Worm (Caenorhabditis elegans): ENCODE results near the gene M70.1.
"Not testable (repeated sequence)": the region's sequence is repeated elsewhere in the genome, so short reads cannot be mapped to it uniquely, and the experiment has no call there.

The M70.1 gene

ce11 chrIV:2245565-2245964 lies at the start of gene M70.1:
TSS of gene M70.1 (plus strand) at chrIV:2245865.
- TF ChIP-seq dao-5, W03F9.2, him-1 (tag; optimal IDR thresholded peaks at IDR 0.05): not testable (repeated sequence)

DNA sequence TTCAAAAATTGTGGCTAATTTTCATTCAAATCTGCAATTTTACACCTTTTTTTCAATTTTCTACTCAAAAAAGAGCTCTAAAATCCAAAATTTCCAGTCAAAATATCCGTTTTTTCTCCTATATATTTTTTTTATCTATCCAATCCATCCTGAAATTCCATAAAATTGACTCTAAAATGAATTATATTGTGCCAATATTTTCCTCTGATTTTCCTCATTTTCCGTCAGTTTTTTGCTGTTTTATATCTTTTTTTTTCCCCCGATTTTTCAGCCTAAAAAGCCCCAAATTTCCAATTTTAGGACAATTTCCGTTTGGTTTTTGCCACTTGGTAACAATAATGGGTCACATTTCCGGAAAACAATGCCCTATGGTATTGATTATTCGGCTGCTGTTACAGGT lies 46.9 kb upstream of the M70.1 start, which contains the start of gene Y71G10AR.4:
Gene Y71G10AR.4, plus strand, starts transcription at position 301 of the 400 bp plus-strand sequence.
- no peak for TF ChIP-seq dao-5 (tag; optimal IDR thresholded peaks at IDR 0.05)
- TF ChIP-seq him-1 (tag; optimal IDR thresholded peaks at IDR 0.05), result no peak
- TF ChIP-seq W03F9.2 (tag; optimal IDR thresholded peaks at IDR 0.05), result no peak

- not testable (repeated sequence) for TF ChIP-seq him-1, W03F9.2, dao-5 (tag; optimal IDR thresholded peaks at IDR 0.05)
Observed at ce11 chrIV:2216756-2217155, 28.9 kb upstream of the M70.1 start, which contains the start of gene T04C4.3. TSS of gene T04C4.3 (minus strand) at chrIV:2216856.

- TF ChIP-seq him-1 (tag; optimal IDR thresholded peaks at IDR 0.05) (no peak), dao-5 (tag; optimal IDR thresholded peaks at IDR 0.05) (no peak), W03F9.2 (tag; optimal IDR thresholded peaks at IDR 0.05) (no peak)
Observed at ce11 chrIV:2217260-2217659, 28.4 kb upstream of the M70.1 start.

ce11 chrIV:2219334-2219755 lies 26.3 kb upstream of the M70.1 start:
- TF ChIP-seq him-1 (tag; optimal IDR thresholded peaks at IDR 0.05) (peak; percentile 62), W03F9.2 (tag; optimal IDR thresholded peaks at IDR 0.05) (peak; percentile 26), dao-5 (tag; optimal IDR thresholded peaks at IDR 0.05) (no peak)

DNA sequence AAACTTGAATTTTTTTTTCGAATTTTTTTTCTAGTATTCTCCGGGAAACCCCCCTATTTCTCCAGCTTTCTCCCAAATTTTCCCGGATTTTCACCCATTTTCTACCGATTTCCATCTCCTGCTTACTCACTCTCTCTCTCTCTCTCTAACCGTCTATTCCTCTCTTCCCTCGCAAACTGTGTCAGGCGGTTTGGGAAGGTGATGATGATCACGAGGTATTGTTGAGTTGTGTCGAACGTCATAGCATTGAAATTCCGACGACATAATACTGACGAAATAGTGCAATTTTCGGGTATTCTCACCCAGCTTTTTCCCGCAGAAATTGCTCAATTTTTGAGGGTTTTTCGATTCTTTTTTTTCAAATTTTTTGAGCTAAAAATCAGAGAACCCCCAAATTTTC lies 25.5 kb upstream of the M70.1 start:
- TF ChIP-seq W03F9.2 (tag; optimal IDR thresholded peaks at IDR 0.05) (no peak), him-1 (tag; optimal IDR thresholded peaks at IDR 0.05) (no peak), dao-5 (tag; optimal IDR thresholded peaks at IDR 0.05) (no peak)

DNA sequence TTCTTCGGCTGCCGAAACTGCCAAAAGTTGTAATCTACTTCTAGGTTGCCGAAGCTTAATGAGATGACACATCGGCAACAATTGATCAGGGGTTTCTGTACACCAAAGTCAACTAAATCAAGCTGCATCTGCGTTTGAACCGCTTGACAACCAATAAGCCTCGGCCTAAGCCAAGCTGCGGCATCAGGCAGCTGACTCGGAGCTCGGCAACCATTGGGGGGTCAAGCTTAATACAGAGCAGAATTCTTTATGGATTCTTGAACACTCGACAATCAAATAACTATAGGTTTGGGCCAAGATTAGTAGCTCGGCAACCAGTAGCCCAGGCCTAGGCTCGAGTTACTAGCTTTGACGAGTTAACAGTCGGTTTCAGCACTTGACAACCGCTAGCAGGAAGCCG lies 24.8 kb upstream of the M70.1 start:
- TF ChIP-seq dao-5 (tag; optimal IDR thresholded peaks at IDR 0.05) (no peak), him-1 (tag; optimal IDR thresholded peaks at IDR 0.05) (no peak), W03F9.2 (tag; optimal IDR thresholded peaks at IDR 0.05) (no peak)

ce11 chrIV:2221350-2221749 lies 24.3 kb upstream of the M70.1 start:
- TF ChIP-seq W03F9.2 (tag; optimal IDR thresholded peaks at IDR 0.05) (no peak), him-1 (tag; optimal IDR thresholded peaks at IDR 0.05) (no peak), dao-5 (tag; optimal IDR thresholded peaks at IDR 0.05) (no peak)

ce11 chrIV:2222528-2222927 lies 23.1 kb upstream of the M70.1 start, which contains the start of gene fnip-2:
TSS of gene fnip-2 (plus strand) at chrIV:2222828.
- no peak for TF ChIP-seq W03F9.2 (tag; optimal IDR thresholded peaks at IDR 0.05)
- no peak for TF ChIP-seq dao-5 (tag; optimal IDR thresholded peaks at IDR 0.05)
- no peak for TF ChIP-seq him-1 (tag; optimal IDR thresholded peaks at IDR 0.05)

DNA sequence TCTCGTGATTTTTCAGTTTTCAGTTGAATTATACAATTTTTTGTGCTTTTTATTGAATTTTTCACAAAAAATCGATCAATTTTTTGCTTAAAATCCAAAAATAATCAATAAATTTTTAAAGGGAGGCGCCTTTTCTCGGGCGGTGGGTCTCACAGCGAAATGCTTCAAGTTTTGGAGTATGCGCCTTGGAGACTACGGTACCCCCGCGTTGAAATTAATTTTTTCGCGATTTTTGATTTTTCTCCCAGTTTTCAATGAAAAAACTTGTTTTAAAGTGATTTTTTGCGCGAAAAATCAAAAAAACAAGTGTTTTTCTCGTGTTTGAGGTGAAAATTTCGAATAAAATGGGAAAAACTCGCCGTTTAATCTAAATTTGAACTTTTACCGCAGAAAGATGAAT lies 22.5 kb upstream of the M70.1 start:
- TF ChIP-seq W03F9.2 (tag; optimal IDR thresholded peaks at IDR 0.05), result no peak
- TF ChIP-seq him-1 (tag; optimal IDR thresholded peaks at IDR 0.05), result no peak
- TF ChIP-seq dao-5 (tag; optimal IDR thresholded peaks at IDR 0.05), result no peak

DNA sequence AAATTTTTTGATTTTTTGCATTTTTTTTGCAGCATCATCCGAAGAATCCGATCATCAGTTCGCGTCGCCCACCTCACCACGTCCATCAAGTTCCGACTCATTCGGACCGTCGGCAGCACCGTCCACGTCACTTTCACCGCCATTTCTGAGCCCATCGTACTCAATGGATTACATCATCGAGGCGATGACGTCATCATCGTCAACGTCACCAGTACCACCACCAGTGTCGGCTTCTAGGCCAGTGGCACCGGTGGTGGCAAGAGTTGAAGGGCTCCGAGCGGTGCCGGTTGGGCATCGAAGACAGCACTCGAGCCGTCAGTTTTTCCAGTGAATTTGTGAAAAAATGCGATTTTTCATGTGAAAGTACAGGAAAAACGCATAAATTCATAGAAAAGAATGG lies 22.0 kb upstream of the M70.1 start:
- TF ChIP-seq dao-5 (tag; optimal IDR thresholded peaks at IDR 0.05) (no peak), W03F9.2 (tag; optimal IDR thresholded peaks at IDR 0.05) (no peak), him-1 (tag; optimal IDR thresholded peaks at IDR 0.05) (no peak)

DNA sequence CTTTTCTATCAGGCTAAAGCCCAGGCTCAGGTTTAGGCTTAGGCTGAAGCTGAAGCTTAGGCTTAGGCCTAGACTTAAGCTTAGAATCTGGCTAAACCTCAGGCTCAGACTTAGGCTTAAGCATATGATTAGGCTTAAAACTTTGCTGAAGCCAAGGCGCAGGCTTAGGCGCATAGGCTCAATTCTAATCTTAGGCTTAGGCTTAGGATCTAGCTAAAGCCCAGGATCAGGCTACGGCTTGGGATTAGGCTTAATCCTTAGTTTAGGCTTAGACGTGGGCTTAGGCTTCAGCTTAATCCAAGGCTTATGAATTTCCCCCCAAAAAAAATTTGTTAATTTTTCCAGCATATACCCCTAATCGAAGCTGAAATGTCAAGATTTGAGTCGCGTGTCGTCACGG lies 17.0 kb upstream of the M70.1 start:
- no peak for TF ChIP-seq W03F9.2 (tag; optimal IDR thresholded peaks at IDR 0.05)
- TF ChIP-seq him-1 (tag; optimal IDR thresholded peaks at IDR 0.05), result no peak
- no peak for TF ChIP-seq dao-5 (tag; optimal IDR thresholded peaks at IDR 0.05)

ce11 chrIV:2235983-2236382 lies 9.7 kb upstream of the M70.1 start:
- no peak for TF ChIP-seq W03F9.2 (tag; optimal IDR thresholded peaks at IDR 0.05)
- no peak for TF ChIP-seq dao-5 (tag; optimal IDR thresholded peaks at IDR 0.05)
- no peak for TF ChIP-seq him-1 (tag; optimal IDR thresholded peaks at IDR 0.05)

- no peak for TF ChIP-seq him-1 (tag; optimal IDR thresholded peaks at IDR 0.05)
Observed at ce11 chrIV:2236654-2237613, 8.7 kb upstream of the M70.1 start.
